Fruit fly (Drosophila melanogaster) whole organism, prepupa: Measurements from ENCODE around the gene mthl1.

Experiments
- CG10669 ChIP-seq: fragments of 200-800 bp; sonication (Bioruptor generic); optimal IDR thresholded peaks from 3 replicates; lab custom pipeline; 2018; ENCODE audit warnings: missing biosample characterization, mild to moderate bottlenecking, missing genetic modification characterization, moderate library complexity
- CG1621 ChIP-seq: fragments of 200-800 bp; sonication (Bioruptor generic); optimal IDR thresholded peaks from 3 replicates; lab custom pipeline; 2018; ENCODE audit warnings: missing biosample characterization, mild to moderate bottlenecking, missing genetic modification characterization
- CG3032 ChIP-seq: fragments of 200-800 bp; optimal IDR thresholded peaks from 2 replicates; lab custom pipeline; 2019; ENCODE audit warnings: missing biosample characterization, mild to moderate bottlenecking, missing genetic modification characterization, moderate library complexity
- CG32006 ChIP-seq: fragments of 200-800 bp; sonication (Bioruptor generic); optimal IDR thresholded peaks from 3 replicates; lab custom pipeline; 2017; ENCODE audit warnings: missing biosample characterization, mild to moderate bottlenecking, missing genetic modification characterization
- Eip78C ChIP-seq: fragments of 200-800 bp; sonication (Bioruptor generic); peaks from one replicate; lab custom pipeline; 2016; ENCODE audit warnings: missing biosample characterization, missing genetic modification characterization
- Ets96B ChIP-seq: fragments of 200-800 bp; optimal IDR thresholded peaks from 2 replicates; lab custom pipeline; 2019; ENCODE audit warnings: missing biosample characterization, mild to moderate bottlenecking, missing genetic modification characterization, moderate library complexity
- dac ChIP-seq: fragments of 200-800 bp; sonication (Bioruptor generic); optimal IDR thresholded peaks from 2 replicates; lab custom pipeline; 2017; ENCODE audit warnings: missing biosample characterization, mild to moderate bottlenecking, missing genetic modification characterization
- eg ChIP-seq: fragments of 200-800 bp; sonication (Bioruptor generic); IDR thresholded peaks from 3 replicates; pipeline ENCODE4 v1.3.6; 2022; ENCODE audit warnings: missing biosample characterization, missing genetic modification characterization
- esn ChIP-seq: fragments of 200-800 bp; sonication (Bioruptor generic); optimal IDR thresholded peaks from 2 replicates; lab custom pipeline; 2016; ENCODE audit warnings: missing biosample characterization, mild to moderate bottlenecking, missing genetic modification characterization, moderate library complexity
- fd59A ChIP-seq: fragments of 200-800 bp; sonication (Bioruptor generic); optimal IDR thresholded peaks from 2 replicates; lab custom pipeline; 2017; ENCODE audit warnings: missing biosample characterization, mild to moderate bottlenecking, missing genetic modification characterization, missing genetic modification reagents
- salr ChIP-seq, 2 experiments: fragments of 200-800 bp; sonication (Bioruptor generic); optimal IDR thresholded peaks; 3 replicates each; lab custom pipeline; 2016 to 2018; ENCODE audit warnings: missing biosample characterization in 2 of 2, missing genetic modification characterization in 2 of 2, mild to moderate bottlenecking in 1 of 2

DNA sequence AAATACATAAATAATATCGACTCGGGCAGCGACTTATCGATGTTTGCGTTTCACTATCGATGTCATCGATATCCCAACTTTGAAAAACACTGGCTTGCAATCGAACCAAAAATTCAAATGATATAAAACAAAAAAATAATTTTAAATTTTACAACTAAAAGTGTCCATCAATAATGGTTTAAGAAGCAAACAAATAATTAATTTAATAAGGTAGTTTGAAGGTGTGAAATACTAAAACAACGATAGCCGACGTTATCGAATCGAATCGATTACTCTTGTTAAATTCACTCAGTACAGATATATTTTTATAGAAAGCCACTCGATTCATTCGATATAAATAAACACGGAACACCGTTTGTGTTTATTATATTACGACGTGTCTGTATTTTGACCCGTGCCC lies 47.4 kb upstream of the mthl1 start, which contains the start of the genes SMC3 and Ubc7:
- TF ChIP-seq fd59A (GFP tag; lab: Kevin White, UChicago) (no peak), CG3032 (tag; lab: Kevin White, UChicago) (no peak), CG10669 (GFP tag; lab: Kevin White, UChicago) (no peak), CG32006 (no peak), dac (no peak), eg (GFP tag; lab: Robert Waterston, UW) (no peak), CG1621 (tag; lab: Kevin White, UChicago) (no peak), Ets96B (tag; lab: Kevin White, UChicago) (no peak), salr (GFP tag; optimal IDR thresholded peaks at IDR 0.05; lab: Kevin White, UChicago) (no peak), Eip78C (GFP tag; lab: Kevin White, UChicago) (no peak), esn (peak; percentile 7)
